Worm (Caenorhabditis elegans) whole organism, L1 larva: ENCODE results near the gene aat-1.
"Not testable (repeated sequence)": the region's sequence is repeated elsewhere in the genome, so short reads cannot be mapped to it uniquely, and the experiment has no call there.

Experiments
- aly-2 ChIP-seq: fragments of 150-350 bp; optimal IDR thresholded peaks from 2 replicates; lab custom pipeline; 2014; ENCODE audit warnings: missing biosample characterization, missing genetic modification characterization
- lin-39 ChIP-seq: fragments of 150-350 bp; optimal IDR thresholded peaks from 2 replicates; lab custom pipeline; 2014; ENCODE audit warnings: missing biosample characterization, missing genetic modification reagents, missing genetic modification characterization
- snpc-4 ChIP-seq: fragments of 150-350 bp; optimal IDR thresholded peaks from 2 replicates; lab custom pipeline; 2014; ENCODE audit warnings: missing biosample characterization, missing genetic modification characterization
- unc-130 ChIP-seq: fragments of 150-350 bp; optimal IDR thresholded peaks from 2 replicates; lab custom pipeline; 2017; ENCODE audit warnings: missing biosample characterization, missing genetic modification characterization, inconsistent platforms
- zag-1 ChIP-seq: fragments of 150-350 bp; optimal IDR thresholded peaks from 2 replicates; lab custom pipeline; 2014; ENCODE audit warnings: missing biosample characterization, missing genetic modification characterization

DNA sequence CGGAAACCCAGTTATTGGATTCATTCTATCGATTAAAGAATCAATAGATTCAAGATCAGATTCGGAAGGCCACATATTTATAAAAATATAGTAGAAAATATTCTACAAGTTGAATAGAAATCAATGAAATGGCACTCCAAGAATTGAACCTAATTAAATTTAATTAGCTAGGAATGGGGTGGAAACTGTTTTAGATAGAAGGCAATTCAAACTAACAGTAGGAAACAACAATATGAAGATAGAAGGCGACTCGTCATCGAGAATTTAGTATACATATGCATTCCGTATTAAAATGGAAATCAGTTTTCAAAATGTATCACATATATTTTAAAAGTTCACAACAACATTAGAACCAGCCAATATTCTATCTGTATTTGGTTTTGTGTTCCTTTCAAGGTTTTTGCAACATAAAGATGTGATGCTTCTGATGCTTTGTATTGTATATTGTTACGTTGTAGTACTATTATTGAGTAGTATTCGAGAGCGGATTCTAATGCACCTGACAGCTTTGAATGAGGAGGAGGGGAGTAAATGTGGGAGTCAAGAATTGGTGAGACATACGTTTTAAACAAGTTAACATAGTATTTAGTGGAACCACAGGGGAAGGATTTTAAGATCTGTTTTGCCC lies 5.6 kb downstream of the aat-1 start, which contains the start of the genes F27C8.3 and F27C8.2:
- not testable (repeated sequence) for TF ChIP-seq snpc-4; unc-130 (tag; lab: Kevin White, UChicago); zag-1 (tag; lab: Kevin White, UChicago); lin-39; aly-2
